Worm (Caenorhabditis elegans): ENCODE data around the gene ace-4.

The ace-4 gene

DNA sequence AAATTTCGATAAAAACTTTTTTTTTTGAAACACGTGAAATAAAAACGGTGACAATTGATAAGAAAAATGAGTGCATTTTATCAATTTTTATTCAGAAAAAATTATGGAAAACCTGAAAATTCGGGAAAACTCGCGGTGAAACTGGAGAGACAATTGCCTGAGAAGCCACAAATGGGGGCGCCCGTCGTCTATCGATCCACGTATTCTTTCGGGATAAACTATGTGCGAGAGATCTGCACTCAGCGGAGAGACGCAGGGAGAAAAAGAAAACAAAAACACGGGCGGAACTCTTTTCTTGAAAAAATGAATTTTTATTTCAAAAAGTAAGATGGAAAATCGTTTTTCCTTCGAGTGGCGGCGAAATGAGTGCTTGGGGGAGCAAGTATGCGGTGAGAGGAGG is 36.0 kb downstream of the ace-4 start, which contains the start of gene men-1:
Gene men-1 (minus strand): TSS at position 242 of the 400 bp plus-strand sequence.
- TF ChIP-seq nfya-1 (tag; optimal IDR thresholded peaks at IDR 0.05; ENCODE audit: insufficient read depth) (peak; percentile 2), elt-2 (tag; optimal IDR thresholded peaks at IDR 0.05) (peak; percentile 42), tbx-2 (tag; optimal IDR thresholded peaks at IDR 0.05) (no peak), pha-4 (tag; optimal IDR thresholded peaks at IDR 0.05) (peak; percentile 8), hmg-11 (tag; optimal IDR thresholded peaks at IDR 0.05) (peak; percentile 36)

DNA sequence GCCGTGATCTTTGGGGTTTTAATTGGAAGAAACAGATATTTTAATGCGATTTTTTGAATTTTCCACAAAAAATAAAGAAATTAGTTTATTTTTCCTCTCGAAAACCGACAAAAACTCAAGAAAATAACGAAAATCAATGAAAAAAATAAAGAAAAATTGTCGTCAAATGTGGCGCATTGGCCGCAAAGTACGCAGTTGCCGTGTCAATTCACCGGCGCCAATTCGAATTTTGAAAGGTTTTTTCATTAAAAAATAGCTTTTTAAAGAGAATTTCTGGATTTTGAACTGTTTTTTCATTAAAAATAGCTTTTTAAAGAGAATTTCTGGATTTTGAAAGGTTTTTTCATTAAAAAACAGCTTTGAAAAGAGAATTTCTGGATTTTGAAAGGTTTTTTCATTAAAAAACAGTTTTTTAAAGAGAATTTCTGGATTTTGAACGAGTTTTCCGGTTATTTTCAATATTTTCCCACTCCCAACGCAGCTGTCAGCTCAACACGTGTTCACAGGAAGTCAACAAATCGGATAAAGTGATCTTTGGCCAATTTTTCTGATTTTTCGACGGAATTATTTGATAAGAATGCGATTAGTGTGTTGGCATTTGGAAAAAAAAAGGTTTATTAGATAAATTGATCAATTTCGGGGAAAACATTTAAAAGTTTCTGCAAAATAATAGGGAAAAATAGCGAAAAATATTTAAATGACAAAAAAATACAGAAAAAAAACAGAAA is 36.7 kb downstream of the ace-4 start:
- no peak for TF ChIP-seq lin-39 (tag; optimal IDR thresholded peaks at IDR 0.05)
- TF ChIP-seq ztf-11 (tag; optimal IDR thresholded peaks at IDR 0.05): no peak
- no peak for TF ChIP-seq snpc-4 (tag; optimal IDR thresholded peaks at IDR 0.05)
- peak; percentile 52 for TF ChIP-seq elt-2 (tag; optimal IDR thresholded peaks at IDR 0.05)
- no peak for TF ChIP-seq nhr-11 (tag; optimal IDR thresholded peaks at IDR 0.05)
- TF ChIP-seq pha-4 (tag; optimal IDR thresholded peaks at IDR 0.05): no peak

DNA sequence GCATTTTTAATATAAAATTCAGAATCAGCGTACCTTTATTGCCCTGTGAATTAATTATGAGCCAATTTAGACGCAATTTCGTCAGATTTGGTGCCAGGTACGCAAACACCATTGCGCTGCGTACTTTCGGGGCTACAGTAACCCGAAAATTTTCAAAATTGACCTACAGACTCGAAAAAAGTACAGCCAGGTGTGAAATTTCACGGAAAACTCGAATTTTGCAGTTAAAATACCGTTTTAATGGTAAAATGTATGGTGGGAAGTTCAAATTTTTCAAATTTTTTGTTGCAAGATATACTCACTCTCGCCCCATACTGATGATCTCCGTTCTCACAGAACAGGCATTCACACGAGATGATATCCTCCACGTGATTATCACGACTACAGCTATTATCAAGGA is 38.7 kb downstream of the ace-4 start:
- TF ChIP-seq elt-1 (tag; optimal IDR thresholded peaks at IDR 0.05) (no peak), snpc-4 (tag; optimal IDR thresholded peaks at IDR 0.05) (no peak), ceh-82 (tag; optimal IDR thresholded peaks at IDR 0.05) (no peak), nhr-43 (tag; optimal IDR thresholded peaks at IDR 0.05; ENCODE audit: poor library complexity, severe bottlenecking) (no peak), nhr-28 (tag; optimal IDR thresholded peaks at IDR 0.05) (no peak)

DNA sequence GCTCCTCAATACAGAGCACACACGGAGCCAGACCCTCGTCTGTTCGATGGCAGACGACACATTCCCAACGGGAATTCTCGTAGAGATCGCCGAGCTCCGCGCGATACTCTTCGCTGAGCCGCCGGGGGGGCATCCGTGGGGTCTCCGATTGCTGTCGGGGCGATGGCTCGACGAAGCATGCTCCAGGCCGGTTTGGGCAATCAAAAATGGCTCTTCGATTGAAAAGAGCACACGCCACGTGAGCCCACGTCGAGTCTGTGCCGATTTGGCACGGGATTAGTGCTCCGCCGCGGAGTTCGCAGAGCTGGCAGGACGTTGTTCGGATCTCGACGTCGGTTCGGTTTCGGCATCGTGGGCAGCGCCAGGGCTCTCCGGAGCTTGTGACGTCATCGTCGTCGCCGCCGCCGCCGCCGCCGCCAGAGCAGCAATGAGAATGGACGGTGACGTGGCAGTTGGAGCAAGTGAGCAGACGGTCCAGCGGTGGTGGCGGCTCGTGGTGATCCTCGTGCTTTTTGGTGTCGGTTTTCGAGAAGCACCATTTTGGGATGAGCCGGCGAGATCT is 39.5 kb downstream of the ace-4 start:
- no peak for TF ChIP-seq fos-1 (tag; optimal IDR thresholded peaks at IDR 0.05)
- no peak for TF ChIP-seq lin-39 (tag; optimal IDR thresholded peaks at IDR 0.05)
- TF ChIP-seq daf-12 (tag; optimal IDR thresholded peaks at IDR 0.05): no peak
- no peak for TF ChIP-seq tbx-2 (tag; optimal IDR thresholded peaks at IDR 0.05)
- TF ChIP-seq zag-1 (tag; optimal IDR thresholded peaks at IDR 0.05): no peak
- no peak for TF ChIP-seq egl-5 (tag; optimal IDR thresholded peaks at IDR 0.05)
- no peak for TF ChIP-seq fkh-10 (GFP tag; optimal IDR thresholded peaks at IDR 0.05)
- no peak for TF ChIP-seq mml-1 (tag; optimal IDR thresholded peaks at IDR 0.05)
- no peak for TF ChIP-seq elt-2 (tag; optimal IDR thresholded peaks at IDR 0.05)

DNA sequence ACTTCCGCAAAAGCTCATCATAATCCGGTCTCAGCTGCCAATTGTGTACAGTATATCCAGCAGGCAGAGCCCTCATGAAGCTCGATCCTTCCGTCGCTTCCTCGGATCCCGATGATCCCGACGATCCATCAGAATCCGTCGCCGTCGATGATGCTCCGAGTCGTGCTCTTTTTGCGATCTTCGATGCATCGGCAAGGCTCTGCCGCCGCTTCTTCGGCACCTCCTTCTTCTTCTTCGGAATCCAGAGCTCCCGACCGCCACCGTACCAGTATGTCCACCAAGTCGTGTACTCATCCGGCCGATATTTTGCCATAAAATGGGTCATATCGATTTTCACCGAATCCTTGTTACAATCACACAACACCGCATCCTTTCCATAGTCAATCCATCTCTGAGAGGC is 42.1 kb downstream of the ace-4 start:
- TF ChIP-seq tbx-2 (tag; optimal IDR thresholded peaks at IDR 0.05): no peak
- no peak for TF ChIP-seq lsy-12 (tag; optimal IDR thresholded peaks at IDR 0.05)
- no peak for TF ChIP-seq daf-12 (tag; optimal IDR thresholded peaks at IDR 0.05)
- TF ChIP-seq nhr-43 (tag; optimal IDR thresholded peaks at IDR 0.05; ENCODE audit: poor library complexity, severe bottlenecking): no peak
- TF ChIP-seq fos-1 (tag; optimal IDR thresholded peaks at IDR 0.05): no peak
- TF ChIP-seq elt-3 (tag; optimal IDR thresholded peaks at IDR 0.05): no peak
- TF ChIP-seq zag-1 (tag; optimal IDR thresholded peaks at IDR 0.05): no peak
- no peak for TF ChIP-seq ama-1 (optimal IDR thresholded peaks at IDR 0.05)
- TF ChIP-seq nhr-237 (tag; optimal IDR thresholded peaks at IDR 0.05): no peak
- no peak for TF ChIP-seq jun-1 (tag; optimal IDR thresholded peaks at IDR 0.05)
- no peak for TF ChIP-seq ztf-4 (tag; optimal IDR thresholded peaks at IDR 0.05)
- TF ChIP-seq nhr-11 (tag; optimal IDR thresholded peaks at IDR 0.05): no peak
- no peak for TF ChIP-seq sea-2 (GFP tag; optimal IDR thresholded peaks at IDR 0.05)
- TF ChIP-seq pqm-1 (tag; optimal IDR thresholded peaks at IDR 0.05): no peak
- TF ChIP-seq nhr-77 (tag; optimal IDR thresholded peaks at IDR 0.05): no peak

DNA sequence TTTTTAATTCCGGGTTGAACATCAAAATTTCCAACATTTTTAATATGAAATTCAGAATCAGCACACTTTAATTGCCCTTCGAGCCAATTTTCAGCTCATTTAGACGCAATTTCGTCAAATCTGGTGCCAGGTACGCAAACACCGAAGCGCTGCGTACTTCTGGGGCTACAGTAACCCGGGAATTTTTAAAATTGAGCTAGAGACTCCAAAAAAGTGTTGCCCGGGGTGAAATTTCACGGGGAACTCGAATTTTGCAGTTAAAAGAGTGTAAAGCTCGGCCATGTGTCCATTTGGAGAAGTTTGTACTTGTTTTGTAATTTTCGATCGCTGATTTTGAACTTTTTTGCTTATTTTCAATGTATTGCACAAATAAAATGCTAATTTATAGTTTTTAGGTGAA is 44.4 kb downstream of the ace-4 start:
- no peak for TF ChIP-seq nhr-25 (tag; optimal IDR thresholded peaks at IDR 0.05)
- TF ChIP-seq nhr-28 (tag; optimal IDR thresholded peaks at IDR 0.05): no peak
- no peak for TF ChIP-seq aly-2 (tag; optimal IDR thresholded peaks at IDR 0.05)
- no peak for TF ChIP-seq nhr-67 (tag; optimal IDR thresholded peaks at IDR 0.05)
- TF ChIP-seq egl-5 (tag; optimal IDR thresholded peaks at IDR 0.05): no peak
- TF ChIP-seq nhr-11 (tag; optimal IDR thresholded peaks at IDR 0.05): no peak
- no peak for TF ChIP-seq ceh-28 (tag; optimal IDR thresholded peaks at IDR 0.05)
- no peak for TF ChIP-seq fkh-2 (tag; optimal IDR thresholded peaks at IDR 0.05)
- TF ChIP-seq nhr-237 (tag; optimal IDR thresholded peaks at IDR 0.05): no peak
- no peak for TF ChIP-seq lin-39 (tag; optimal IDR thresholded peaks at IDR 0.05)
- TF ChIP-seq lin-15B (tag; optimal IDR thresholded peaks at IDR 0.05): no peak
- TF ChIP-seq elt-2 (tag; optimal IDR thresholded peaks at IDR 0.05): no peak
- TF ChIP-seq nhr-43 (tag; optimal IDR thresholded peaks at IDR 0.05; ENCODE audit: poor library complexity, severe bottlenecking): no peak
- no peak for TF ChIP-seq elt-3 (tag; optimal IDR thresholded peaks at IDR 0.05)
- no peak for TF ChIP-seq ceh-16 (tag; optimal IDR thresholded peaks at IDR 0.05)
- TF ChIP-seq mml-1 (tag; optimal IDR thresholded peaks at IDR 0.05): no peak

Data from whole organism, L3 larva.